Worm (Caenorhabditis elegans): Measurements from ENCODE around the gene tag-343.

tag-343 gene

ce11 chrX:16621467-16621866 is 53.1 kb downstream of the tag-343 start, which contains the start of gene cpg-19:
Gene cpg-19, plus strand, starts transcription at chrX:16621807.
- TF ChIP-seq klf-2 (GFP tag; conservative IDR thresholded peaks at IDR 0.05) (no peak), flt-1 (GFP tag; IDR thresholded peaks at IDR 0.05) (no peak), tab-1 (GFP tag; IDR thresholded peaks at IDR 0.05) (no peak), ztf-29 (GFP tag; IDR thresholded peaks at IDR 0.05) (no peak), ref-1 (GFP tag; conservative IDR thresholded peaks at IDR 0.05) (no peak), cog-1 (tag; optimal IDR thresholded peaks at IDR 0.05) (no peak), ztf-23 (GFP tag; IDR thresholded peaks at IDR 0.05) (no peak), med-1 (GFP tag; optimal IDR thresholded peaks at IDR 0.05; ENCODE audit: insufficient read depth) (no peak)

DNA sequence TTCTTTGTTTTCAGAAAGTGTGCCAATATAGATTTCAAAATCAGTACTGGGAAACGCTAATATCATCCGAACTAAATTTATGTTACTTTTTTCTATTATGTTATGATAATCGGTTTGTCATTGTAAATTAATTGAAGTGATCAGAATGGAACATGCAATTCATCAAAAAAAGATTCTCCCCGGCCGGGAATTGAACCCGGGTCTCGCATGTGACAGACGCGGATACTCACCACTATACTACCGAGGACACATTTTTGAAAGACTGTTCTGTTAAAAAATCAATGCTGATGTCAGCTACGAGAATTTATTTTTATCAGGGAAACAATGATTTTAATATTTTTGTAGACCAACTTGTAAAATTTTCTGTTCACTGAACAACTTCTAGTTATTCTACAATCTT is 55.4 kb downstream of the tag-343 start:
- TF ChIP-seq klf-2 (GFP tag; conservative IDR thresholded peaks at IDR 0.05): no peak
- TF ChIP-seq ztf-29 (GFP tag; IDR thresholded peaks at IDR 0.05): no peak
- no peak for TF ChIP-seq ref-1 (GFP tag; conservative IDR thresholded peaks at IDR 0.05)
- no peak for TF ChIP-seq ztf-23 (GFP tag; IDR thresholded peaks at IDR 0.05)
- no peak for TF ChIP-seq T22C8.4 (GFP tag; IDR thresholded peaks at IDR 0.05)
- no peak for TF ChIP-seq cog-1 (tag; optimal IDR thresholded peaks at IDR 0.05)
- TF ChIP-seq flt-1 (GFP tag; IDR thresholded peaks at IDR 0.05): no peak
- no peak for TF ChIP-seq med-1 (GFP tag; optimal IDR thresholded peaks at IDR 0.05; ENCODE audit: insufficient read depth)
- no peak for TF ChIP-seq tab-1 (GFP tag; IDR thresholded peaks at IDR 0.05)

ce11 chrX:16618727-16619126 is 55.8 kb downstream of the tag-343 start:
- no peak for TF ChIP-seq tab-1 (GFP tag; IDR thresholded peaks at IDR 0.05)
- TF ChIP-seq cog-1 (tag; optimal IDR thresholded peaks at IDR 0.05): no peak
- no peak for TF ChIP-seq med-1 (GFP tag; optimal IDR thresholded peaks at IDR 0.05; ENCODE audit: insufficient read depth)
- TF ChIP-seq ztf-23 (GFP tag; IDR thresholded peaks at IDR 0.05): no peak

- TF ChIP-seq flt-1 (GFP tag; IDR thresholded peaks at IDR 0.05) (0 out of 2 replicates have a peak, but pooled peaks have one; percentile 43), ref-1 (GFP tag; conservative IDR thresholded peaks at IDR 0.05) (no peak)
Observed at ce11 chrX:16618129-16618525, 56.4 kb downstream of the tag-343 start.

DNA sequence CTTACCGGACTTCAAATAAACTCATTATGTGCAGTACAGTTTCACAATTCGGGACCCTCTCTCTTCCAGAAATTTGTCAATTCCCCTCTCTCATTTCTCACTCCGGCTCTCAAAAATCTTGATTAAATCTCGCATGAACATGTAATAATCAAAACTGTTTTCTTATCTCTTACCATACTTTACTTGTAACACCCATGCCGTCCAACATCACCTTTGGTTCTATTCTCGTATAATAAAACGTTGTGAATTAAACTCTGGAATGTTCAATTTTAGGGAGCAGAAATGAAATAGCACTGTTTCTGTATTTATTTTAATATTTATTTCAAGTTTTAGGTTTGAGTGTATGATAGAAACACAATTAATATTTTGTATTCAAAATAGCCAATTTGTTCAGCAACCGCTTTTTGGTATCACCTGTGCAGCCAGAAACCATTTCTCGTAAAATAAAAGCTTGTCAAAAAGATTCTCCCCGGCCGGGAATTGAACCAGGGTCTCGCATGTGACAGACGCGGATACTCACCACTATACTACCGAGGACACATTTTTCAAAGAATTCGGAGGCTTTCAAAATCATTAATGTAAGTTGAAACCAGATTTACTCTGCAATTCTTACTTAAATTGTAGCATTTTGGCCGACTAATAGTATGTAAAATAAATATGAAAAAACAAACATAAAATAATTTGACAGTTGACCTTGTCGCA is 57.0 kb downstream of the tag-343 start:
- no peak for TF ChIP-seq ztf-29 (GFP tag; IDR thresholded peaks at IDR 0.05)
- TF ChIP-seq cog-1 (tag; optimal IDR thresholded peaks at IDR 0.05): no peak
- no peak for TF ChIP-seq ztf-23 (GFP tag; IDR thresholded peaks at IDR 0.05)
- TF ChIP-seq klf-2 (GFP tag; conservative IDR thresholded peaks at IDR 0.05): no peak
